Worm (Caenorhabditis elegans) whole organism, early embryonic: ENCODE results near the gene nhr-133.

ENCODE experiments used
- B0310.2 ChIP-seq: sonication (generic microtip); optimal IDR thresholded peaks from 2 replicates; lab custom pipeline; 2016; ENCODE audit warnings: mild to moderate bottlenecking, missing genetic modification characterization, missing compliant biosample characterization
- F13C5.2 ChIP-seq: sonication (generic microtip); optimal IDR thresholded peaks from 2 replicates; lab custom pipeline; 2017; ENCODE audit warnings: mild to moderate bottlenecking, missing genetic modification characterization, inconsistent platforms, missing compliant biosample characterization
- aly-1 ChIP-seq: sonication (generic microtip); optimal IDR thresholded peaks from 2 replicates; lab custom pipeline; 2016; ENCODE audit warnings: missing genetic modification characterization, missing compliant biosample characterization
- ama-1 ChIP-seq: fragments of 150-350 bp; optimal IDR thresholded peaks from 2 replicates; lab custom pipeline; 2014
- ceh-13 ChIP-seq: fragments of 200-800 bp; sonication (Bioruptor generic); optimal IDR thresholded peaks from 2 replicates; lab custom pipeline; 2018; ENCODE audit warnings: mild to moderate bottlenecking, missing genetic modification characterization, missing compliant biosample characterization
- ceh-36 ChIP-seq: sonication (generic microtip); optimal IDR thresholded peaks from 2 replicates; lab custom pipeline; 2016; ENCODE audit warnings: missing genetic modification characterization, inconsistent platforms, missing compliant biosample characterization
- ets-7 ChIP-seq: sonication (generic microtip); optimal IDR thresholded peaks from 2 replicates; lab custom pipeline; 2016; ENCODE audit warnings: missing genotype, missing genetic modification characterization, missing compliant biosample characterization
- flt-1 ChIP-seq: fragments of 200-800 bp; sonication (Bioruptor generic); IDR thresholded peaks from 2 replicates; pipeline ENCODE4 v1.3.6; 2022; ENCODE audit warnings: missing genetic modification characterization, missing compliant biosample characterization
- hmbx-1 ChIP-seq: sonication (generic microtip); optimal IDR thresholded peaks from 2 replicates; lab custom pipeline; 2016; ENCODE audit warnings: mild to moderate bottlenecking, missing genetic modification characterization, missing compliant biosample characterization
- hmg-4 ChIP-seq: fragments of 200-800 bp; sonication (Bioruptor generic); optimal IDR thresholded peaks from 2 replicates; lab custom pipeline; 2018; ENCODE audit warnings: mild to moderate bottlenecking, missing genetic modification characterization, missing compliant biosample characterization
- hnd-1 ChIP-seq: sonication (generic microtip); optimal IDR thresholded peaks from 2 replicates; lab custom pipeline; 2016; ENCODE audit warnings: missing genetic modification characterization, missing compliant biosample characterization
- pes-1 ChIP-seq: fragments of 200-800 bp; sonication (Bioruptor generic); IDR thresholded peaks from 2 replicates; pipeline ENCODE4 v1.3.6; 2022; ENCODE audit warnings: missing genetic modification reagents, missing genetic modification characterization, missing compliant biosample characterization
- scrt-1 ChIP-seq: fragments of 200-800 bp; sonication (Bioruptor generic); IDR thresholded peaks from 2 replicates; pipeline ENCODE4 v1.3.6; 2022; ENCODE audit warnings: missing genetic modification characterization, missing compliant biosample characterization
- sea-1 ChIP-seq: fragments of 200-800 bp; sonication (Bioruptor generic); conservative IDR thresholded peaks from 2 replicates; pipeline ENCODE4 v1.3.6; 2022; ENCODE audit warnings: missing genetic modification characterization, missing compliant biosample characterization
- tbx-11 ChIP-seq: fragments of 200-800 bp; sonication (Bioruptor generic); IDR thresholded peaks from 2 replicates; pipeline ENCODE4 v1.3.6; 2022; ENCODE audit warnings: missing genetic modification characterization, missing compliant biosample characterization
- tbx-37 ChIP-seq: fragments of 200-800 bp; sonication (Bioruptor generic); conservative IDR thresholded peaks from 2 replicates; pipeline ENCODE4 v1.3.6; 2022; ENCODE audit warnings: missing genetic modification reagents, missing genetic modification characterization, missing compliant biosample characterization
- tra-4 ChIP-seq: sonication (generic microtip); optimal IDR thresholded peaks from 2 replicates; lab custom pipeline; 2017; ENCODE audit warnings: missing genetic modification characterization, missing compliant biosample characterization

nhr-133 gene

DNA sequence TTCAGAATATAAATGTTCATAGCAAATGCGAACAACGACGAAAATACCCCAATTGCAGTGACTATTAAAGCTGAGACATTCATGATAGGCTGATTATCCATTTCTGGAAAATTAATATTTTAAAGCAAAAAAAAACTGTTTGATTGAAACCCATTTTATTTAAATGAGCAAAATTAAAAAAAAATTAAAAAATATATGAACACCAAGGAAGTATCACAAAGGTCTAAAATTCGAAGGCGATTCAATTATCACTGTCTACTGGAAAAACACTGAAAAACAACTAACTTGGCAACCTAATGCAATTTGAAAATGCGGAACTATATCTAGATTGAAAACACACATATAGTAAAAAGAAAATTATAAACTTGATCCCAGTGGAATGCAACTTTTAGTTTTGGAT is 20.8 kb downstream of the nhr-133 start, which contains the start of gene srbc-42:
Gene srbc-42 (minus strand): TSS at position 101 of the 400 bp plus-strand sequence.
- no peak for TF ChIP-seq tbx-11
- no peak for TF ChIP-seq flt-1 (GFP tag; lab: Robert Waterston, UW)
- no peak for TF ChIP-seq hmg-4 (GFP tag; lab: Kevin White, UChicago)
- no peak for TF ChIP-seq aly-1
- TF ChIP-seq scrt-1 (GFP tag; lab: Robert Waterston, UW): no peak

DNA sequence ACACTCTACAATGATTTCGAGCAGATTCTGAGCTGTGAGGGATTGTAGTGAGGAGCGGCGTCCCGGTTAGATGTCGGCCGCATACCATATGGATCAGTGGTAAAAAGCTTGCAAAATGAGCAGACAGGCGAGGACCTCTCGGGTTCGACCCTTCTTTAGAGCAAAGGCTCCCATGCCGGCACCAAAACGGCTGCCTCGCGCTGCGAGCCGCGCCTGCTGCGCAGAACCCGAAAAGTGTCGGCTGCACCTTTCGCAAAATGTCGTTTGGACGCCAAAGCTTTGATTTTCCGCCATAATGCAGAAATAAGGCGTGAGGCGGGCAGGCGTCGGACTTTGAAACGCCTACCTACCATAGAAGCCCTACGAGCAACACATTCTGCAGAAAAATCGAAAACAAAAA is 21.5 kb downstream of the nhr-133 start:
- TF ChIP-seq ama-1: no peak
- no peak for TF ChIP-seq pes-1 (GFP tag; lab: Robert Waterston, UW)
- no peak for TF ChIP-seq flt-1 (GFP tag; lab: Robert Waterston, UW)
- TF ChIP-seq hmbx-1 (tag; lab: Kevin White, UChicago): no peak
- TF ChIP-seq scrt-1 (GFP tag; lab: Robert Waterston, UW): no peak
- TF ChIP-seq tra-4 (tag; lab: Kevin White, UChicago): no peak
- TF ChIP-seq ceh-36 (tag; lab: Kevin White, UChicago): no peak
- no peak for TF ChIP-seq tbx-37 (GFP tag; lab: Robert Waterston, UW)
- no peak for TF ChIP-seq F13C5.2
- TF ChIP-seq hnd-1 (tag; lab: Kevin White, UChicago): no peak
- no peak for TF ChIP-seq hmg-4 (GFP tag; lab: Kevin White, UChicago)
- TF ChIP-seq aly-1: no peak
- no peak for TF ChIP-seq sea-1 (GFP tag; lab: Robert Waterston, UW)
- TF ChIP-seq B0310.2 (tag; lab: Kevin White, UChicago): no peak
- TF ChIP-seq tbx-11: no peak
- no peak for TF ChIP-seq ceh-13 (GFP tag; lab: Kevin White, UChicago)
- TF ChIP-seq ets-7 (tag; lab: Kevin White, UChicago): no peak

DNA sequence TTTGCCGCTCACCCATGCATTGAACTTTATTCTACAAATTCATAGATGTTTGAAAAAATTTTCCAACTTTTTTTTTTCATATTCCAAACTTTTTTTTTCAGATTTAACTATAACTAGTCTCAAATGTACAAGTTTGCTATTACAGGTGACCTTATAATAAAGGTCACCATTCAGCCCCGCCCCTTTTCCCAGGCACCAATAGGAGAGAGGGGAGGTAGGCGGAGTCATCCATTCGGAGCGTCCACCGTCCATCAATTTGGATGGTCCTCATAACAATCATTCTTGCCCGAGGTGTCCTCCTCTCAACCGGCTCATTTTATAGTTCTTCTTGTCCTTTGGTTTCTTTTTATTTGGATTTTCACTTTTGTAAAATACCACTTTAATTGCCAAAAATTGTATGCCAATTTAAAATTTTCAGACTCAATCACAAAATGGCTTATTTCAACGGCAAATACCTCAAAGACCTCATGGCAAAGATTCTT is 24.0 kb downstream of the nhr-133 start, which contains the start of gene Y5H2B.3:
Gene Y5H2B.3 (plus strand): TSS at position 432 of the 482 bp plus-strand sequence.
- TF ChIP-seq ceh-13 (GFP tag; lab: Kevin White, UChicago) (no peak), pes-1 (GFP tag; lab: Robert Waterston, UW) (no peak), sea-1 (GFP tag; lab: Robert Waterston, UW) (no peak), ceh-36 (tag; lab: Kevin White, UChicago) (no peak), hnd-1 (tag; lab: Kevin White, UChicago) (no peak), hmg-4 (GFP tag; lab: Kevin White, UChicago) (no peak), tbx-11 (no peak)

DNA sequence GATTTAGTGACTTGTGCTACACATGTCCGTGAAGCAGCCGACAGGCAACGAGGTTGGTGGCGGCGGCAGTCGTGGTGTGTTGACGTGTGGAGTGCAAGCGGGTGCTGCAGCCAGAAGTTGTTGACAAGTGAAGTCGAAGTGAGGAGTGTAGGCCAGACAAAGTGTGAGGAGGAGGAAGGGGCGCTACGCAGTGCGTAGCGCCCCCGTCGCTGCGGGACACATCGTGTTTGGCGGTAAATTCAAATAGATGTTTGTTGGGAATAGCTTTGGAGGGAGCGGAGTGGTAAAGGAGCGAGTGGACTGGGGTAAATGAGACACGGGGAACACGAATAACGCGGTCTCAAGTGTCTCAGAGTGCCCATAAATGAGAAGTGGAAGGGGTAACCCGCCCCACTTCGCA is 26.4 kb downstream of the nhr-133 start:
- no peak for TF ChIP-seq ama-1
- TF ChIP-seq F13C5.2: no peak
- no peak for TF ChIP-seq hmg-4 (GFP tag; lab: Kevin White, UChicago)
- no peak for TF ChIP-seq tbx-37 (GFP tag; lab: Robert Waterston, UW)
- TF ChIP-seq sea-1 (GFP tag; lab: Robert Waterston, UW): no peak
- TF ChIP-seq hmbx-1 (tag; lab: Kevin White, UChicago): no peak
- no peak for TF ChIP-seq tra-4 (tag; lab: Kevin White, UChicago)

DNA sequence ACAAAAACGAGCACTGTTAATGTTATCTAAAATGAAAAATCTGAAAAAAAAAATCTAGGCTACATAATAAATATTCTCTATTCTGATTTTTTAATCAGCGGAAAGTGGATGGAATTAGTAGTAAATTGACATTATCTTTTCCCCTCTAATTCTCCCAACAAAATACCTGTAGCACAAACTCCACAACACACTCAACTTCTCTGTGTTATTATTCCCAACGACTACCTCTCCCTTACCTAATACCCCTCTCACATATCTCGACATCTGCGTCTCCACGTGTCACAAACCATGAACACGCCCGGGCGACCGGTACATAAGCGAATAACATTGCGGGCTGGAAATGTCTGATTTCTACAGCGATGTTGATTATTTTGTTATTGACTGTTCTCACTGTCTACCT is 28.8 kb downstream of the nhr-133 start, which contains the start of gene cyp-33C2:
Gene cyp-33C2 (plus strand): TSS at position 327 of the 400 bp plus-strand sequence.
- no peak for TF ChIP-seq flt-1 (GFP tag; lab: Robert Waterston, UW)
- TF ChIP-seq hmg-4 (GFP tag; lab: Kevin White, UChicago): no peak
- no peak for TF ChIP-seq ceh-13 (GFP tag; lab: Kevin White, UChicago)
- no peak for TF ChIP-seq aly-1
- TF ChIP-seq scrt-1 (GFP tag; lab: Robert Waterston, UW): no peak
- no peak for TF ChIP-seq tbx-37 (GFP tag; lab: Robert Waterston, UW)
- no peak for TF ChIP-seq tra-4 (tag; lab: Kevin White, UChicago)
- TF ChIP-seq pes-1 (GFP tag; lab: Robert Waterston, UW): no peak
- TF ChIP-seq sea-1 (GFP tag; lab: Robert Waterston, UW): no peak
- no peak for TF ChIP-seq ets-7 (tag; lab: Kevin White, UChicago)
- no peak for TF ChIP-seq tbx-11
- TF ChIP-seq ceh-36 (tag; lab: Kevin White, UChicago): no peak
- no peak for TF ChIP-seq hmbx-1 (tag; lab: Kevin White, UChicago)
- no peak for TF ChIP-seq ama-1
- TF ChIP-seq B0310.2 (tag; lab: Kevin White, UChicago): no peak
- no peak for TF ChIP-seq hnd-1 (tag; lab: Kevin White, UChicago)
- TF ChIP-seq F13C5.2: no peak

DNA sequence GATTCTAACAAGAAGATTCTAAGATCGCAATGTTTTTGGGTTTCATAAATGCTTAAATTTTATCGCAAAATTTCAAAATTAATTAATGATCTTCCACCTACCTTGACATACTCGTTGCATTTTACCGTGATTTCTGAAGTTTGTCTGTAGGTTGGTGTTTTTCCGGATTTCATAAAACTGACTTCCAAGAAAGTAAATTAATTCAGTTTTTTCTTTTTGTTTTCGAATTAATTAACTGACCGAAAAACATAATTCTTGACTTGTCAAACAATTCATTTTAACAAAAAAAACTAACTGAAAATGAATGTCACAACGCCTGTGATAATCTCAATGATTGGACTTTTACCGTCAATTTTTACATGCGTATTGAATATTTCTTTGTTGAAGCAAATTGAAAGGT is 30.2 kb downstream of the nhr-133 start, which contains the start of gene srbc-16:
Gene srbc-16 (plus strand): TSS at position 301 of the 400 bp plus-strand sequence.
- TF ChIP-seq sea-1 (GFP tag; lab: Robert Waterston, UW): no peak
- no peak for TF ChIP-seq tbx-37 (GFP tag; lab: Robert Waterston, UW)
- TF ChIP-seq hmbx-1 (tag; lab: Kevin White, UChicago): no peak
- TF ChIP-seq F13C5.2: no peak
- no peak for TF ChIP-seq ets-7 (tag; lab: Kevin White, UChicago)
- TF ChIP-seq tbx-11: no peak
- no peak for TF ChIP-seq ama-1
- no peak for TF ChIP-seq tra-4 (tag; lab: Kevin White, UChicago)
- no peak for TF ChIP-seq hmg-4 (GFP tag; lab: Kevin White, UChicago)
- TF ChIP-seq ceh-36 (tag; lab: Kevin White, UChicago): no peak
- no peak for TF ChIP-seq aly-1
- TF ChIP-seq hnd-1 (tag; lab: Kevin White, UChicago): no peak
- TF ChIP-seq B0310.2 (tag; lab: Kevin White, UChicago): no peak
- no peak for TF ChIP-seq ceh-13 (GFP tag; lab: Kevin White, UChicago)
- no peak for TF ChIP-seq scrt-1 (GFP tag; lab: Robert Waterston, UW)
- no peak for TF ChIP-seq flt-1 (GFP tag; lab: Robert Waterston, UW)
- no peak for TF ChIP-seq pes-1 (GFP tag; lab: Robert Waterston, UW)

DNA sequence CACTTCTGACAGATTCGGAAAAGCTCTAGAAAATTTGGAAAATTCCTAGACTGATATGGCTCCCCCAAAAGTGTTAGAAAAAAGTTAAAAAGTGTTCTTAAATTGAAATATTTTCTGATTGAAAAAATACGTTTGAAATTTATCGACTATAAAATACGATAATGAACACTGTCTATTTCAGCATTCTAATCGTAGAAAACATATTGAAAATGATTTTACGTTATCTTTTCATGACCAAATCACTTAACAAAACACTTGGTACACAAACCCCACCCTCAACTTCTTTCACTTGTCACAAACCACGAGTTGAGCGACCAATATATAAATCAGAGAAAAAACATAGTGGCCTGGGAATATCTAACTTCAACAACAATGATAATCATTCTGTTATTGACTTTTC is 32.7 kb downstream of the nhr-133 start, which contains the start of gene cyp-33C1:
Gene cyp-33C1 (plus strand): TSS at position 301 of the 400 bp plus-strand sequence.
- TF ChIP-seq B0310.2 (tag; lab: Kevin White, UChicago) (no peak), tbx-11 (no peak), hmbx-1 (tag; lab: Kevin White, UChicago) (no peak), pes-1 (GFP tag; lab: Robert Waterston, UW) (no peak), ama-1 (no peak), tbx-37 (GFP tag; lab: Robert Waterston, UW) (no peak), scrt-1 (GFP tag; lab: Robert Waterston, UW) (no peak)
